Fruit fly (Drosophila melanogaster): ENCODE data around the gene CG14695.

- TF ChIP-seq Hr96 (GFP tag; optimal IDR thresholded peaks at IDR 0.05) (no peak), cnc (optimal IDR thresholded peaks at IDR 0.05) (no peak), Crg-1 (GFP tag; optimal IDR thresholded peaks at IDR 0.05) (no peak)
These were observed 6.4 kb upstream of the CG14695 start, which contains the start of gene Leash for dm6 chr3R:10885422-10886081.
